Worm (Caenorhabditis elegans) whole organism, L4 larva: ENCODE results near the gene sra-32.

ENCODE experiments used
- T20F7.1 ChIP-seq: fragments of 200-800 bp; sonication (Bioruptor generic); optimal IDR thresholded peaks from 2 replicates; lab custom pipeline; 2018; ENCODE audit warnings: mild to moderate bottlenecking, missing genetic modification characterization, missing compliant biosample characterization
- T26A8.4 ChIP-seq: fragments of 200-800 bp; sonication (Bioruptor generic); IDR thresholded peaks from 2 replicates; pipeline ENCODE4 v1.3.6; 2022; ENCODE audit warnings: missing genetic modification characterization, missing compliant biosample characterization
- Y105C5A.15 ChIP-seq: fragments of 200-800 bp; sonication (Bioruptor generic); IDR thresholded peaks from 2 replicates; pipeline ENCODE4 v1.3.6; 2022; ENCODE audit warnings: missing genetic modification characterization, missing compliant biosample characterization
- Y75B8A.6 ChIP-seq: fragments of 200-800 bp; sonication (Bioruptor generic); IDR thresholded peaks from 2 replicates; pipeline ENCODE4 v1.3.6; 2022; ENCODE audit warnings: missing genetic modification reagents, missing genetic modification characterization, missing compliant biosample characterization
- ZK337.2 ChIP-seq: fragments of 200-800 bp; sonication (Bioruptor generic); IDR thresholded peaks from 2 replicates; pipeline ENCODE4 v1.3.6; 2022; ENCODE audit warnings: missing genetic modification reagents, missing genetic modification characterization, missing compliant biosample characterization
- aly-2 ChIP-seq: sonication (generic microtip); optimal IDR thresholded peaks from 2 replicates; lab custom pipeline; 2018; ENCODE audit warnings: missing biosample characterization, missing genetic modification characterization
- ama-1 ChIP-seq: fragments of 150-350 bp; optimal IDR thresholded peaks from 2 replicates; lab custom pipeline; 2014; ENCODE audit warnings: inconsistent platforms, mixed read lengths
- attf-4 ChIP-seq: sonication (generic microtip); optimal IDR thresholded peaks from 3 replicates; lab custom pipeline; 2017; ENCODE audit warnings: missing biosample characterization, missing genetic modification characterization
- ceh-20 ChIP-seq: fragments of 200-800 bp; sonication (Bioruptor generic); IDR thresholded peaks from 2 replicates; pipeline ENCODE4 v1.3.6; 2022; ENCODE audit warnings: missing genetic modification reagents, missing genetic modification characterization, missing compliant biosample characterization
- ceh-32 ChIP-seq: sonication (generic microtip); optimal IDR thresholded peaks from 2 replicates; lab custom pipeline; 2016; ENCODE audit warnings: mild to moderate bottlenecking, missing genetic modification characterization, missing compliant biosample characterization; ENCODE audit not compliant: poor library complexity
- ceh-44 ChIP-seq: fragments of 200-800 bp; sonication (Bioruptor generic); IDR thresholded peaks from 2 replicates; pipeline ENCODE4 v1.3.6; 2022; ENCODE audit warnings: missing genetic modification reagents, missing genetic modification characterization, missing compliant biosample characterization
- ceh-62 ChIP-seq: sonication (generic microtip); optimal IDR thresholded peaks from 2 replicates; lab custom pipeline; 2017; ENCODE audit warnings: missing biosample characterization, missing genetic modification characterization
- daf-12 ChIP-seq: fragments of 150-350 bp; optimal IDR thresholded peaks from 2 replicates; lab custom pipeline; 2014; ENCODE audit warnings: missing biosample characterization, missing genetic modification reagents, missing genetic modification characterization
- daf-16 ChIP-seq, 3 experiments: sonication (generic microtip); optimal IDR thresholded peaks; 2 replicates each; lab custom pipeline; 2016 to 2017; ENCODE audit warnings: missing genetic modification characterization in 3 of 3, missing genetic modification reagents in 3 of 3, mild to moderate bottlenecking in 2 of 3, missing compliant biosample characterization in 2 of 3, missing biosample characterization in 1 of 3, moderate library complexity in 1 of 3
- daf-19 ChIP-seq: fragments of 200-800 bp; sonication (Bioruptor generic); conservative IDR thresholded peaks from 2 replicates; pipeline ENCODE4 v1.3.6; 2022; ENCODE audit warnings: missing genetic modification characterization, missing compliant biosample characterization
- dmd-6 ChIP-seq: fragments of 200-800 bp; sonication (Bioruptor generic); IDR thresholded peaks from 2 replicates; pipeline ENCODE4 v1.3.6; 2022; ENCODE audit warnings: missing genetic modification reagents, missing genetic modification characterization, missing compliant biosample characterization
- dmd-8 ChIP-seq: fragments of 200-800 bp; sonication (Bioruptor generic); IDR thresholded peaks from 2 replicates; pipeline ENCODE4 v1.3.6; 2022; ENCODE audit warnings: missing genetic modification characterization, missing compliant biosample characterization
- dmd-9 ChIP-seq: fragments of 200-800 bp; sonication (Bioruptor generic); IDR thresholded peaks from 2 replicates; pipeline ENCODE4 v1.3.6; 2022; ENCODE audit warnings: missing genetic modification reagents, missing genetic modification characterization, missing compliant biosample characterization
- dve-1 ChIP-seq: sonication (generic microtip); optimal IDR thresholded peaks from 2 replicates; lab custom pipeline; 2017; ENCODE audit warnings: antibody characterized with exemption, mild to moderate bottlenecking, missing genetic modification characterization, missing compliant biosample characterization; ENCODE audit not compliant: insufficient read depth
- egl-27 ChIP-seq: sonication (generic microtip); optimal IDR thresholded peaks from 3 replicates; lab custom pipeline; 2017; ENCODE audit warnings: missing biosample characterization, missing genetic modification reagents, missing genetic modification characterization
- egl-43 ChIP-seq: fragments of 200-800 bp; sonication (Bioruptor generic); IDR thresholded peaks from 2 replicates; pipeline ENCODE4 v1.3.6; 2022; ENCODE audit warnings: missing genetic modification reagents, missing genetic modification characterization, missing compliant biosample characterization
- fos-1 ChIP-seq: fragments of 150-350 bp; optimal IDR thresholded peaks from 2 replicates; lab custom pipeline; 2014; ENCODE audit warnings: missing biosample characterization, missing genetic modification characterization
- gei-8 ChIP-seq: fragments of 200-800 bp; sonication (Bioruptor generic); optimal IDR thresholded peaks from 2 replicates; lab custom pipeline; 2018; ENCODE audit warnings: mild to moderate bottlenecking, missing genetic modification characterization, missing compliant biosample characterization
- hif-1 ChIP-seq, 2 experiments: sonication (generic microtip); optimal IDR thresholded peaks; 2 replicates each; lab custom pipeline; 2016 to 2017; ENCODE audit warnings: missing compliant biosample characterization in 2 of 2, missing genetic modification characterization in 2 of 2, missing genetic modification reagents in 2 of 2, missing genotype in 2 of 2, mild to moderate bottlenecking in 1 of 2
- hmg-1.1 ChIP-seq: fragments of 200-800 bp; sonication (Bioruptor generic); IDR thresholded peaks from 2 replicates; pipeline ENCODE4 v1.3.6; 2022; ENCODE audit warnings: missing genetic modification reagents, missing genetic modification characterization, missing compliant biosample characterization
- lim-7 ChIP-seq: fragments of 200-800 bp; sonication (Bioruptor generic); IDR thresholded peaks from 2 replicates; pipeline ENCODE4 v1.3.6; 2022; ENCODE audit warnings: missing genetic modification characterization, missing compliant biosample characterization
- lin-1 ChIP-seq: fragments of 200-800 bp; sonication (Bioruptor generic); IDR thresholded peaks from 2 replicates; pipeline ENCODE4 v1.3.6; 2022; ENCODE audit warnings: missing genetic modification reagents, missing genetic modification characterization, missing compliant biosample characterization
- lin-39 ChIP-seq: fragments of 150-350 bp; optimal IDR thresholded peaks from 2 replicates; lab custom pipeline; 2014; ENCODE audit warnings: missing biosample characterization, missing genetic modification reagents, missing genetic modification characterization
- lsy-2 ChIP-seq, 2 experiments: fragments of 150-350 bp in 1 of 2; sonication (generic microtip) in 1 of 2; optimal IDR thresholded peaks; 2 replicates each; lab custom pipeline; 2014 to 2017; ENCODE audit warnings: missing biosample characterization in 2 of 2, missing genetic modification characterization in 2 of 2
- mes-2 ChIP-seq: sonication (generic microtip); optimal IDR thresholded peaks from 2 replicates; lab custom pipeline; 2016; ENCODE audit warnings: missing genotype, mild to moderate bottlenecking, missing genetic modification characterization, missing compliant biosample characterization; ENCODE audit not compliant: poor library complexity, severe bottlenecking
- nhr-10 ChIP-seq: fragments of 150-350 bp; optimal IDR thresholded peaks from 2 replicates; lab custom pipeline; 2014; ENCODE audit warnings: missing biosample characterization, missing genetic modification characterization
- nhr-11 ChIP-seq: fragments of 150-350 bp; optimal IDR thresholded peaks from 2 replicates; lab custom pipeline; 2014; ENCODE audit warnings: missing biosample characterization, missing genetic modification characterization
- nhr-111 ChIP-seq: fragments of 200-800 bp; sonication (Bioruptor generic); optimal IDR thresholded peaks from 2 replicates; lab custom pipeline; 2018; ENCODE audit warnings: mild to moderate bottlenecking, missing genetic modification characterization, missing compliant biosample characterization
- nhr-237 ChIP-seq: sonication (generic microtip); optimal IDR thresholded peaks from 2 replicates; lab custom pipeline; 2017; ENCODE audit warnings: missing biosample characterization, missing genetic modification characterization
- nhr-28 ChIP-seq: fragments of 150-350 bp; optimal IDR thresholded peaks from 2 replicates; lab custom pipeline; 2014; ENCODE audit warnings: missing biosample characterization, missing genetic modification characterization
- nhr-41 ChIP-seq: fragments of 200-800 bp; sonication (Bioruptor generic); IDR thresholded peaks from 2 replicates; pipeline ENCODE4 v1.3.6; 2022; ENCODE audit warnings: missing genetic modification reagents, missing genetic modification characterization, missing compliant biosample characterization
- nhr-48 ChIP-seq: sonication (generic microtip); optimal IDR thresholded peaks from 2 replicates; lab custom pipeline; 2016; ENCODE audit warnings: mild to moderate bottlenecking, missing genetic modification characterization, missing compliant biosample characterization
- pha-4 ChIP-seq, 2 experiments: fragments of 150-350 bp in 1 of 2; fragments of 200-800 bp in 1 of 2; sonication (Bioruptor generic) in 1 of 2; IDR thresholded peaks in 1 of 2; optimal IDR thresholded peaks in 1 of 2; 2 replicates each; pipeline versions ENCODE4 v1.3.6 to Lab custom; 2014 to 2022; ENCODE audit warnings: missing genetic modification characterization in 2 of 2, missing genetic modification reagents in 2 of 2, missing biosample characterization in 1 of 2, missing compliant biosample characterization in 1 of 2
- php-3 ChIP-seq: fragments of 200-800 bp; sonication (Bioruptor generic); IDR thresholded peaks from 2 replicates; pipeline ENCODE4 v1.3.6; 2022; ENCODE audit warnings: missing genetic modification reagents, missing genetic modification characterization, missing compliant biosample characterization
- pqm-1 ChIP-seq: sonication (generic microtip); optimal IDR thresholded peaks from 2 replicates; lab custom pipeline; 2017; ENCODE audit warnings: missing biosample characterization, missing genetic modification characterization
- saeg-2 ChIP-seq: fragments of 200-800 bp; sonication (Bioruptor generic); IDR thresholded peaks from 2 replicates; pipeline ENCODE4 v1.3.6; 2022; ENCODE audit warnings: missing genetic modification reagents, missing genetic modification characterization, missing compliant biosample characterization
- sdz-12 ChIP-seq: fragments of 200-800 bp; sonication (Bioruptor generic); optimal IDR thresholded peaks from 2 replicates; lab custom pipeline; 2018; ENCODE audit warnings: mild to moderate bottlenecking, missing genetic modification characterization, missing compliant biosample characterization
- skn-1 ChIP-seq: fragments of 150-350 bp; optimal IDR thresholded peaks from 2 replicates; lab custom pipeline; 2014; ENCODE audit warnings: missing biosample characterization, missing genetic modification characterization
- snpc-1.2 ChIP-seq: fragments of 200-800 bp; sonication (Bioruptor generic); IDR thresholded peaks from 2 replicates; pipeline ENCODE4 v1.3.6; 2022; ENCODE audit warnings: missing genetic modification reagents, missing genetic modification characterization, missing compliant biosample characterization
- spr-1 ChIP-seq: sonication (generic microtip); optimal IDR thresholded peaks from 2 replicates; lab custom pipeline; 2016; ENCODE audit warnings: mild to moderate bottlenecking, missing genetic modification characterization, missing compliant biosample characterization
- spr-3 ChIP-seq: fragments of 200-800 bp; sonication (Bioruptor generic); optimal IDR thresholded peaks from 2 replicates; lab custom pipeline; 2018; ENCODE audit warnings: mild to moderate bottlenecking, missing genetic modification characterization, missing compliant biosample characterization
- tra-1 ChIP-seq: fragments of 200-800 bp; sonication (Bioruptor generic); IDR thresholded peaks from 2 replicates; pipeline ENCODE4 v1.3.6; 2022; ENCODE audit warnings: missing genetic modification reagents, missing genetic modification characterization, missing compliant biosample characterization
- unc-62 ChIP-seq, 3 experiments: fragments of 150-350 bp in 1 of 3; sonication (generic microtip); optimal IDR thresholded peaks in 2 of 3; peaks in 1 of 3; 1 replicate in 1 of 3; 2 replicates in 2 of 3; lab custom pipeline; 2014 to 2017; ENCODE audit warnings: missing biosample characterization in 3 of 3, missing genetic modification characterization in 3 of 3, missing genetic modification reagents in 3 of 3, missing genotype in 1 of 3
- zag-1 ChIP-seq: fragments of 150-350 bp; optimal IDR thresholded peaks from 2 replicates; lab custom pipeline; 2014; ENCODE audit warnings: missing biosample characterization, missing genetic modification characterization
- zfp-3 ChIP-seq: fragments of 200-800 bp; sonication (Bioruptor generic); conservative IDR thresholded peaks from 2 replicates; pipeline ENCODE4 v1.3.6; 2022; ENCODE audit warnings: missing genetic modification reagents, missing genetic modification characterization, missing compliant biosample characterization

The sra-32 gene

DNA sequence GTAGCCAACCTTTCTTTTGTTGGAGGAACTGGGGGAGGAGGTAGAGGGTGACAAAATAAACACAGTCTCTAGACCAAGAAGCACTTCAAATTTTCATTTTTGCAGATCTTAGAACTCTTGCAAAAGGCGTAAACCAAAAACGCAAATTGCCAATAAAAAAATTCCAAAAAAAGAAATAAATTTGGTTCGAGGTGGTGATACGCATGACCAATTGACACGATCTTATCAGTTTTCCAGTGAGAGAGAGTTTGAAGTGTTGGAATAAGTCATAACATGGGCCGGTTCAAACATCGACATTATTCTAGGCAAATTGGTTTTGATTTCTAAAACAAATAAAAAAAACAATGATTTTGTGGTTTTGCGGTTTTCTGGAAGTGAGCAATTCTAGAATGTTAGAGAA lies 35.9 kb downstream of the sra-32 start:
- TF ChIP-seq nhr-41 (no peak), lin-1 (GFP tag; lab: Robert Waterston, UW) (no peak), tra-1 (GFP tag; lab: Robert Waterston, UW) (0 out of 2 replicates have a peak, but pooled peaks have one; percentile 41), mes-2 (no peak), pha-4 (GFP tag; IDR thresholded peaks at IDR 0.05; lab: Robert Waterston, UW) (no peak), pha-4 (tag; optimal IDR thresholded peaks at IDR 0.05; lab: Kevin White, UChicago) (no peak), lin-39 (tag; lab: Kevin White, UChicago) (no peak), php-3 (GFP tag; lab: Robert Waterston, UW) (0 out of 2 replicates have a peak, but pooled peaks have one; percentile 53), nhr-10 (tag; lab: Kevin White, UChicago) (no peak), egl-27 (tag; lab: Kevin White, UChicago) (no peak), daf-19 (GFP tag; lab: Robert Waterston, UW) (no peak), fos-1 (tag; lab: Kevin White, UChicago) (no peak), ZK337.2 (no peak), T20F7.1 (GFP tag; lab: Kevin White, UChicago) (no peak), dmd-9 (GFP tag; lab: Robert Waterston, UW) (no peak), nhr-237 (tag; lab: Kevin White, UChicago) (no peak), Y105C5A.15 (GFP tag; lab: Robert Waterston, UW) (no peak), daf-16 (GFP tag; optimal IDR thresholded peaks at IDR 0.05; lab: Kevin White, UChicago) (no peak), daf-16 (tag; optimal IDR thresholded peaks at IDR 0.05; lab: Kevin White, UChicago) (peak; percentile 27), zfp-3 (GFP tag; lab: Robert Waterston, UW) (no peak), pqm-1 (tag; lab: Kevin White, UChicago) (peak; percentile 40), attf-4 (tag; lab: Kevin White, UChicago) (no peak), ceh-20 (GFP tag; lab: Robert Waterston, UW) (no peak), spr-1 (tag; lab: Kevin White, UChicago) (no peak), ama-1 (no peak), hmg-1.1 (GFP tag; lab: Robert Waterston, UW) (no peak), lim-7 (GFP tag; lab: Robert Waterston, UW) (no peak), T26A8.4 (GFP tag; lab: Robert Waterston, UW) (no peak), saeg-2 (GFP tag; lab: Robert Waterston, UW) (no peak), dmd-6 (GFP tag; lab: Robert Waterston, UW) (peak; percentile 45), ceh-44 (no peak), nhr-11 (no peak), Y75B8A.6 (GFP tag; lab: Robert Waterston, UW) (no peak), egl-43 (GFP tag; lab: Robert Waterston, UW) (no peak), gei-8 (no peak), dmd-8 (no peak), spr-3 (no peak), zag-1 (tag; lab: Kevin White, UChicago) (no peak), daf-12 (tag; lab: Kevin White, UChicago) (no peak), hif-1 (tag; optimal IDR thresholded peaks at IDR 0.05; lab: Kevin White, UChicago) (no peak), aly-2 (no peak), nhr-48 (no peak), nhr-28 (tag; lab: Kevin White, UChicago) (peak; percentile 53), nhr-111 (GFP tag; lab: Kevin White, UChicago) (no peak), unc-62 (GFP tag; optimal IDR thresholded peaks at IDR 0.05 in 1 of 2; lab: Kevin White, UChicago) (no peak), unc-62 (tag; optimal IDR thresholded peaks at IDR 0.05; lab: Kevin White, UChicago) (no peak), snpc-1.2 (GFP tag; lab: Robert Waterston, UW) (no peak), dve-1 (tag; lab: Kevin White, UChicago) (peak; percentile 17), ceh-32 (no peak), sdz-12 (GFP tag; lab: Kevin White, UChicago) (no peak), skn-1 (tag; lab: Kevin White, UChicago) (no peak), lsy-2 (tag; optimal IDR thresholded peaks at IDR 0.05; lab: Kevin White, UChicago) (no peak), ceh-62 (tag; lab: Kevin White, UChicago) (no peak)
